Worm (Caenorhabditis elegans) whole organism, early embryonic: Measurements from ENCODE around the gene Y42G9A.2.

Source experiments
- aly-1 ChIP-seq: sonication (generic microtip); optimal IDR thresholded peaks from 2 replicates; lab custom pipeline; 2016; ENCODE audit warnings: missing genetic modification characterization, missing compliant biosample characterization
- ama-1 ChIP-seq: fragments of 150-350 bp; optimal IDR thresholded peaks from 2 replicates; lab custom pipeline; 2014
- flt-1 ChIP-seq: fragments of 200-800 bp; sonication (Bioruptor generic); IDR thresholded peaks from 2 replicates; pipeline ENCODE4 v1.3.6; 2022; ENCODE audit warnings: missing genetic modification characterization, missing compliant biosample characterization
- pes-1 ChIP-seq: fragments of 200-800 bp; sonication (Bioruptor generic); IDR thresholded peaks from 2 replicates; pipeline ENCODE4 v1.3.6; 2022; ENCODE audit warnings: missing genetic modification reagents, missing genetic modification characterization, missing compliant biosample characterization
- scrt-1 ChIP-seq: fragments of 200-800 bp; sonication (Bioruptor generic); IDR thresholded peaks from 2 replicates; pipeline ENCODE4 v1.3.6; 2022; ENCODE audit warnings: missing genetic modification characterization, missing compliant biosample characterization
- sea-1 ChIP-seq: fragments of 200-800 bp; sonication (Bioruptor generic); conservative IDR thresholded peaks from 2 replicates; pipeline ENCODE4 v1.3.6; 2022; ENCODE audit warnings: missing genetic modification characterization, missing compliant biosample characterization

DNA sequence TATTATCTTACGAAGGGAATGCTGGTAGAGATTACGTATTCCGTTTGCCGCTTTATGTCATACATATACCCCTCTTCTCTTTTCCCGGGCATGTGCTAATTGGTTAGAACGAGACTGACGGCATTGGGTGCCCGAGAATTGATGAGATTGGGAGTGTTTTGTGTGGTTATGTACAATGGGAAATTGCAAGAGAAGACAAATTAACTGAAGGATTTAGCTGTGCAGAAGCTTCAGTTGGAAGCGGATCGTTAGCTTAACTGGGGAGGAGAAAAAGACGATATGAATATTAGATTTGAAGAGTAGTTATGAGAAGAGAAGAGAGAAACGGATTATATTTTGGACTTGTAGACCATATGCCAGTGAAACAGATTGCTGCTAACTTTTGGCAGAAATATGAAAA lies 37.8 kb upstream of the Y42G9A.2 start:
- TF ChIP-seq pes-1 (no peak), scrt-1 (no peak), flt-1 (GFP tag; lab: Robert Waterston, UW) (no peak), sea-1 (GFP tag; lab: Robert Waterston, UW) (no peak), ama-1 (lab: Kevin White, UChicago) (no peak), aly-1 (no peak)
